Worm (Caenorhabditis elegans) whole organism, L4 larva: ENCODE measurements around the gene ent-2.

ENCODE experiments used
- F44E2.7 ChIP-seq: fragments of 200-800 bp; sonication (Bioruptor generic); IDR thresholded peaks from 2 replicates; pipeline ENCODE4 v2.1.2; 2022; ENCODE audit warnings: missing genetic modification characterization, missing compliant biosample characterization
- T26A8.4 ChIP-seq: fragments of 200-800 bp; sonication (Bioruptor generic); IDR thresholded peaks from 2 replicates; pipeline ENCODE4 v1.3.6; 2022; ENCODE audit warnings: missing genetic modification characterization, missing compliant biosample characterization
- Y48G9A.11 ChIP-seq: fragments of 200-800 bp; sonication (Bioruptor generic); IDR thresholded peaks from 2 replicates; pipeline ENCODE4 v1.3.6; 2022; ENCODE audit warnings: missing genetic modification reagents, missing genetic modification characterization, missing compliant biosample characterization
- ZK337.2 ChIP-seq: fragments of 200-800 bp; sonication (Bioruptor generic); IDR thresholded peaks from 2 replicates; pipeline ENCODE4 v1.3.6; 2022; ENCODE audit warnings: missing genetic modification reagents, missing genetic modification characterization, missing compliant biosample characterization
- aha-1 ChIP-seq: fragments of 150-350 bp; peaks from one replicate; lab custom pipeline; 2014; ENCODE audit warnings: missing biosample characterization, missing genetic modification characterization
- ama-1 ChIP-seq: fragments of 150-350 bp; optimal IDR thresholded peaks from 2 replicates; lab custom pipeline; 2014; ENCODE audit warnings: inconsistent platforms, mixed read lengths
- ceh-82 ChIP-seq: sonication (generic microtip); optimal IDR thresholded peaks from 2 replicates; lab custom pipeline; 2017; ENCODE audit warnings: missing biosample characterization, missing genetic modification characterization
- ces-1 ChIP-seq: fragments of 150-350 bp; sonication (generic microtip); optimal IDR thresholded peaks from 4 replicates; lab custom pipeline; 2014; ENCODE audit warnings: missing biosample characterization, missing genetic modification reagents, missing genetic modification characterization
- ctbp-1 ChIP-seq: fragments of 200-800 bp; sonication (Bioruptor generic); IDR thresholded peaks from 2 replicates; pipeline ENCODE4 v1.3.6; 2022; ENCODE audit warnings: missing genetic modification reagents, missing genetic modification characterization, missing compliant biosample characterization
- daf-19 ChIP-seq: fragments of 200-800 bp; sonication (Bioruptor generic); conservative IDR thresholded peaks from 2 replicates; pipeline ENCODE4 v1.3.6; 2022; ENCODE audit warnings: missing genetic modification characterization, missing compliant biosample characterization
- dmd-6 ChIP-seq: fragments of 200-800 bp; sonication (Bioruptor generic); IDR thresholded peaks from 2 replicates; pipeline ENCODE4 v1.3.6; 2022; ENCODE audit warnings: missing genetic modification reagents, missing genetic modification characterization, missing compliant biosample characterization
- dmd-8 ChIP-seq: fragments of 200-800 bp; sonication (Bioruptor generic); IDR thresholded peaks from 2 replicates; pipeline ENCODE4 v1.3.6; 2022; ENCODE audit warnings: missing genetic modification characterization, missing compliant biosample characterization
- dpl-1 ChIP-seq: fragments of 150-350 bp; optimal IDR thresholded peaks from 2 replicates; lab custom pipeline; 2014; ENCODE audit warnings: missing biosample characterization, missing genetic modification reagents, missing genetic modification characterization
- dve-1 ChIP-seq: sonication (generic microtip); optimal IDR thresholded peaks from 2 replicates; lab custom pipeline; 2017; ENCODE audit warnings: antibody characterized with exemption, mild to moderate bottlenecking, missing genetic modification characterization, missing compliant biosample characterization; ENCODE audit not compliant: insufficient read depth
- egl-27 ChIP-seq: sonication (generic microtip); optimal IDR thresholded peaks from 3 replicates; lab custom pipeline; 2017; ENCODE audit warnings: missing biosample characterization, missing genetic modification reagents, missing genetic modification characterization
- hlh-11 ChIP-seq: fragments of 200-800 bp; sonication (Bioruptor generic); optimal IDR thresholded peaks from 2 replicates; lab custom pipeline; 2018; ENCODE audit warnings: mild to moderate bottlenecking, missing genetic modification characterization, missing compliant biosample characterization
- hlh-30 ChIP-seq: sonication (generic microtip); optimal IDR thresholded peaks from 2 replicates; lab custom pipeline; 2017; ENCODE audit warnings: antibody characterized with exemption, mild to moderate bottlenecking, missing genetic modification characterization, missing compliant biosample characterization; ENCODE audit not compliant: insufficient read depth
- lim-7 ChIP-seq: fragments of 200-800 bp; sonication (Bioruptor generic); IDR thresholded peaks from 2 replicates; pipeline ENCODE4 v1.3.6; 2022; ENCODE audit warnings: missing genetic modification characterization, missing compliant biosample characterization
- lin-13 ChIP-seq: fragments of 150-350 bp; optimal IDR thresholded peaks from 2 replicates; lab custom pipeline; 2014; ENCODE audit warnings: missing biosample characterization, missing genetic modification reagents, missing genetic modification characterization
- lin-29 ChIP-seq: fragments of 200-800 bp; sonication (Bioruptor generic); IDR thresholded peaks from 2 replicates; pipeline ENCODE4 v1.3.6; 2022; ENCODE audit warnings: missing genetic modification reagents, missing genetic modification characterization, missing compliant biosample characterization
- lin-39 ChIP-seq: fragments of 150-350 bp; optimal IDR thresholded peaks from 2 replicates; lab custom pipeline; 2014; ENCODE audit warnings: missing biosample characterization, missing genetic modification reagents, missing genetic modification characterization
- lsy-2 ChIP-seq, 2 experiments: fragments of 150-350 bp in 1 of 2; sonication (generic microtip) in 1 of 2; optimal IDR thresholded peaks; 2 replicates each; lab custom pipeline; 2014 to 2017; ENCODE audit warnings: missing biosample characterization in 2 of 2, missing genetic modification characterization in 2 of 2
- madf-5 ChIP-seq, 2 experiments: fragments of 200-800 bp; sonication (Bioruptor generic); IDR thresholded peaks; 2 replicates each; pipeline ENCODE4 v1.3.6; 2022; ENCODE audit warnings: missing compliant biosample characterization in 2 of 2, missing genetic modification characterization in 2 of 2
- mdl-1 ChIP-seq, 2 experiments: fragments of 150-350 bp in 1 of 2; sonication (generic microtip) in 1 of 2; optimal IDR thresholded peaks; 2 replicates each; lab custom pipeline; 2014 to 2017; ENCODE audit warnings: missing biosample characterization in 2 of 2, missing genetic modification characterization in 2 of 2
- mep-1 ChIP-seq: fragments of 150-350 bp; sonication (generic microtip); optimal IDR thresholded peaks from 3 replicates; lab custom pipeline; 2014; ENCODE audit warnings: missing biosample characterization, missing genetic modification characterization
- mes-2 ChIP-seq: sonication (generic microtip); optimal IDR thresholded peaks from 2 replicates; lab custom pipeline; 2016; ENCODE audit warnings: missing genotype, mild to moderate bottlenecking, missing genetic modification characterization, missing compliant biosample characterization; ENCODE audit not compliant: poor library complexity, severe bottlenecking
- nhr-102 ChIP-seq: sonication (generic microtip); optimal IDR thresholded peaks from 2 replicates; lab custom pipeline; 2016; ENCODE audit warnings: mild to moderate bottlenecking, missing genetic modification characterization, moderate library complexity, missing compliant biosample characterization
- nhr-11 ChIP-seq: fragments of 150-350 bp; optimal IDR thresholded peaks from 2 replicates; lab custom pipeline; 2014; ENCODE audit warnings: missing biosample characterization, missing genetic modification characterization
- nhr-25 ChIP-seq: sonication (generic microtip); optimal IDR thresholded peaks from 2 replicates; lab custom pipeline; 2017; ENCODE audit warnings: missing genetic modification characterization, mild to moderate bottlenecking, missing compliant biosample characterization, antibody characterized with exemption, moderate library complexity, borderline replicate concordance; ENCODE audit not compliant: insufficient read depth
- nhr-28 ChIP-seq: fragments of 150-350 bp; optimal IDR thresholded peaks from 2 replicates; lab custom pipeline; 2014; ENCODE audit warnings: missing biosample characterization, missing genetic modification characterization
- nhr-41 ChIP-seq: fragments of 200-800 bp; sonication (Bioruptor generic); IDR thresholded peaks from 2 replicates; pipeline ENCODE4 v1.3.6; 2022; ENCODE audit warnings: missing genetic modification reagents, missing genetic modification characterization, missing compliant biosample characterization
- nhr-6 ChIP-seq: fragments of 150-350 bp; optimal IDR thresholded peaks from 2 replicates; lab custom pipeline; 2014; ENCODE audit warnings: missing biosample characterization, missing genetic modification characterization
- pha-4 ChIP-seq, 2 experiments: fragments of 150-350 bp in 1 of 2; fragments of 200-800 bp in 1 of 2; sonication (Bioruptor generic) in 1 of 2; IDR thresholded peaks in 1 of 2; optimal IDR thresholded peaks in 1 of 2; 2 replicates each; pipeline versions ENCODE4 v1.3.6 to Lab custom; 2014 to 2022; ENCODE audit warnings: missing genetic modification characterization in 2 of 2, missing genetic modification reagents in 2 of 2, missing biosample characterization in 1 of 2, missing compliant biosample characterization in 1 of 2
- php-3 ChIP-seq: fragments of 200-800 bp; sonication (Bioruptor generic); IDR thresholded peaks from 2 replicates; pipeline ENCODE4 v1.3.6; 2022; ENCODE audit warnings: missing genetic modification reagents, missing genetic modification characterization, missing compliant biosample characterization
- pqm-1 ChIP-seq: sonication (generic microtip); optimal IDR thresholded peaks from 2 replicates; lab custom pipeline; 2017; ENCODE audit warnings: missing biosample characterization, missing genetic modification characterization
- rbr-2 ChIP-seq: sonication (generic microtip); optimal IDR thresholded peaks from 2 replicates; lab custom pipeline; 2016; ENCODE audit warnings: missing genotype, missing genetic modification characterization, missing compliant biosample characterization
- sdz-12 ChIP-seq: fragments of 200-800 bp; sonication (Bioruptor generic); optimal IDR thresholded peaks from 2 replicates; lab custom pipeline; 2018; ENCODE audit warnings: mild to moderate bottlenecking, missing genetic modification characterization, missing compliant biosample characterization
- tag-97 ChIP-seq: fragments of 200-800 bp; sonication (Bioruptor generic); IDR thresholded peaks from 2 replicates; pipeline ENCODE4 v1.3.6; 2022; ENCODE audit warnings: missing genetic modification characterization, missing compliant biosample characterization
- unc-62 ChIP-seq, 3 experiments: fragments of 150-350 bp in 1 of 3; sonication (generic microtip); optimal IDR thresholded peaks in 2 of 3; peaks in 1 of 3; 1 replicate in 1 of 3; 2 replicates in 2 of 3; lab custom pipeline; 2014 to 2017; ENCODE audit warnings: missing biosample characterization in 3 of 3, missing genetic modification characterization in 3 of 3, missing genetic modification reagents in 3 of 3, missing genotype in 1 of 3
- vab-7 ChIP-seq: fragments of 200-800 bp; sonication (Bioruptor generic); IDR thresholded peaks from 2 replicates; pipeline ENCODE4 v1.3.6; 2022; ENCODE audit warnings: missing genetic modification reagents, missing genetic modification characterization, missing compliant biosample characterization
- zag-1 ChIP-seq: fragments of 150-350 bp; optimal IDR thresholded peaks from 2 replicates; lab custom pipeline; 2014; ENCODE audit warnings: missing biosample characterization, missing genetic modification characterization
- zfp-2 ChIP-seq: sonication (generic microtip); optimal IDR thresholded peaks from 2 replicates; lab custom pipeline; 2016; ENCODE audit warnings: mild to moderate bottlenecking, missing genetic modification characterization, missing compliant biosample characterization
- zfp-3 ChIP-seq: fragments of 200-800 bp; sonication (Bioruptor generic); conservative IDR thresholded peaks from 2 replicates; pipeline ENCODE4 v1.3.6; 2022; ENCODE audit warnings: missing genetic modification reagents, missing genetic modification characterization, missing compliant biosample characterization
- zip-2 ChIP-seq: fragments of 150-350 bp; optimal IDR thresholded peaks from 2 replicates; lab custom pipeline; 2014; ENCODE audit warnings: missing biosample characterization, missing genetic modification characterization
- ztf-11 ChIP-seq: fragments of 150-350 bp; optimal IDR thresholded peaks from 2 replicates; lab custom pipeline; 2014; ENCODE audit warnings: missing biosample characterization, missing genetic modification characterization

Gene ent-2

ce11 chrX:15610527-15611091 is 9.7 kb downstream of the ent-2 start (continued):
- TF ChIP-seq unc-62 (GFP tag; optimal IDR thresholded peaks at IDR 0.05 in 1 of 2; lab: Kevin White, UChicago) (peak in 1 of 2 experiments; percentile 90), unc-62 (tag; optimal IDR thresholded peaks at IDR 0.05; lab: Kevin White, UChicago) (no peak), nhr-102 (tag; lab: Kevin White, UChicago) (peak; percentile 79), lin-29 (GFP tag; lab: Robert Waterston, UW) (no peak), daf-19 (GFP tag; lab: Robert Waterston, UW) (no peak), nhr-25 (tag; lab: Kevin White, UChicago) (no peak), ztf-11 (no peak), ama-1 (peak; percentile 63), pha-4 (GFP tag; IDR thresholded peaks at IDR 0.05; lab: Robert Waterston, UW) (no peak), pha-4 (tag; optimal IDR thresholded peaks at IDR 0.05; lab: Kevin White, UChicago) (peak; percentile 28), nhr-6 (peak; percentile 20), aha-1 (tag; lab: Kevin White, UChicago) (peak; percentile 89), dmd-8 (GFP tag; lab: Robert Waterston, UW) (0 out of 2 replicates have a peak, but pooled peaks have one; percentile 8), dmd-6 (GFP tag; lab: Robert Waterston, UW) (peak; percentile 94), vab-7 (GFP tag; lab: Robert Waterston, UW) (peak; percentile 17; the same call in 1 of the 2 replicates), zfp-3 (GFP tag; lab: Robert Waterston, UW) (0 out of 2 replicates have a peak, but pooled peaks have one; percentile 63), pqm-1 (tag; lab: Kevin White, UChicago) (peak; percentile 95), ZK337.2 (no peak), Y48G9A.11 (GFP tag; lab: Robert Waterston, UW) (no peak), lin-39 (tag; lab: Kevin White, UChicago) (no peak), T26A8.4 (peak; percentile 78), lim-7 (GFP tag; lab: Robert Waterston, UW) (peak; percentile 48; the same call in 1 of the 2 replicates), zag-1 (tag; lab: Kevin White, UChicago) (no peak), zip-2 (tag; lab: Kevin White, UChicago) (no peak), dve-1 (tag; lab: Kevin White, UChicago) (peak; percentile 97)

DNA sequence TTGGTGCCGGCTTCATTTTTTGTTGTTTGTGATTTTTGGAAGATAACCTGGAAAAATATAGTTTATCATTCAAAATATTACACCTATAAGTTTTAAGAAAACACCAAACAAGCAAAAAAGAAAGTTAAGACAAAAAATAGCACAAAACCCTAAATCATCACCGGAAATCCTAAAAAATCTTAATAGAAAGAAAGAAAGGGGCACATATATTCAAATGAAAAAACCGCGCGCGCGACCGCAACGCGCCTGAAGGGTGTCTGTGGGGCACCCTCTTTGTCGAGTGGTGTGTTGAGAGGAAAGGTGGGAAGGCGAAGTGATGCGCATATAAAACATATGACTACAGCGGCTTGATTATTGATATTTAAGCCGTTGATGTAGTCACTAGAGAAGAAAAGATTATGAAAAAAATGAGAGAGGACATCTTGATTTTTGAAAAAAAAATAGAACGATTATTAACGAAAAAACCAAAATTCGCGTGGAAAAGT is 12.9 kb downstream of the ent-2 start, which contains the start of gene K09E9.3:
K09E9.3 (minus strand) TSS at position 51 of the 485 bp plus-strand sequence.
- TF ChIP-seq nhr-102 (tag; lab: Kevin White, UChicago), result peak; percentile 1
- TF ChIP-seq F44E2.7 (GFP tag; lab: Robert Waterston, UW), result no peak
- no peak for TF ChIP-seq ctbp-1
- peak; percentile 17 for TF ChIP-seq dve-1 (tag; lab: Kevin White, UChicago)
- no peak for TF ChIP-seq nhr-11 (tag; lab: Kevin White, UChicago)
- no peak for TF ChIP-seq unc-62 (GFP tag; optimal IDR thresholded peaks at IDR 0.05 in 1 of 2; lab: Kevin White, UChicago)
- TF ChIP-seq unc-62 (tag; optimal IDR thresholded peaks at IDR 0.05; lab: Kevin White, UChicago), result no peak
- TF ChIP-seq nhr-28 (tag; lab: Kevin White, UChicago), result no peak
- peak; percentile 61 for TF ChIP-seq aha-1 (tag; lab: Kevin White, UChicago)
- peak; percentile 17 for TF ChIP-seq rbr-2
- peak; percentile 34 for TF ChIP-seq mep-1 (tag; lab: Kevin White, UChicago)
- peak in 1 of 2 experiments; percentile 22 for TF ChIP-seq lsy-2 (tag; optimal IDR thresholded peaks at IDR 0.05; lab: Kevin White, UChicago)
- peak; percentile 75 for TF ChIP-seq nhr-6
- no peak for TF ChIP-seq sdz-12 (GFP tag; lab: Kevin White, UChicago)
- peak; percentile 57 for TF ChIP-seq mes-2 (tag; lab: Kevin White, UChicago)
- peak; percentile 19 for TF ChIP-seq hlh-30

ce11 chrX:15616443-15616842 is 15.6 kb downstream of the ent-2 start, which contains the start of gene ergi-3:
Gene ergi-3 (minus strand): TSS chrX:15616753.
- peak; percentile 59 for TF ChIP-seq hlh-11 (tag; lab: Kevin White, UChicago)
- TF ChIP-seq egl-27 (tag; lab: Kevin White, UChicago), result no peak
- TF ChIP-seq dpl-1 (GFP tag; lab: Kevin White, UChicago), result peak; percentile 35
- TF ChIP-seq lin-13, result peak; percentile 55
- TF ChIP-seq pha-4 (GFP tag; IDR thresholded peaks at IDR 0.05; lab: Robert Waterston, UW), result no peak
- peak; percentile 44 for TF ChIP-seq pha-4 (tag; optimal IDR thresholded peaks at IDR 0.05; lab: Kevin White, UChicago)
- no peak for TF ChIP-seq zfp-2 (tag; lab: Kevin White, UChicago)
- no peak for TF ChIP-seq nhr-41 (GFP tag; lab: Robert Waterston, UW)
- TF ChIP-seq tag-97 (GFP tag; lab: Robert Waterston, UW), result no peak
- no peak for TF ChIP-seq php-3 (GFP tag; lab: Robert Waterston, UW)
- peak; percentile 45 for TF ChIP-seq hlh-30
- no peak for TF ChIP-seq ceh-82 (tag; lab: Kevin White, UChicago)
- TF ChIP-seq ces-1, result peak; percentile 25
- no peak for TF ChIP-seq madf-5 (GFP tag; IDR thresholded peaks at IDR 0.05; lab: Robert Waterston, UW)
- TF ChIP-seq mep-1 (tag; lab: Kevin White, UChicago), result peak; percentile 84
- peak in 1 of 2 experiments; percentile 51 for TF ChIP-seq mdl-1 (tag; optimal IDR thresholded peaks at IDR 0.05; lab: Kevin White, UChicago)
